Fruit fly (Drosophila melanogaster): ENCODE data around the gene CG42831.
A peak's percentile ranks its signal among the peaks of the same experiment; 100 is the strongest.

CG42831 gene

DNA sequence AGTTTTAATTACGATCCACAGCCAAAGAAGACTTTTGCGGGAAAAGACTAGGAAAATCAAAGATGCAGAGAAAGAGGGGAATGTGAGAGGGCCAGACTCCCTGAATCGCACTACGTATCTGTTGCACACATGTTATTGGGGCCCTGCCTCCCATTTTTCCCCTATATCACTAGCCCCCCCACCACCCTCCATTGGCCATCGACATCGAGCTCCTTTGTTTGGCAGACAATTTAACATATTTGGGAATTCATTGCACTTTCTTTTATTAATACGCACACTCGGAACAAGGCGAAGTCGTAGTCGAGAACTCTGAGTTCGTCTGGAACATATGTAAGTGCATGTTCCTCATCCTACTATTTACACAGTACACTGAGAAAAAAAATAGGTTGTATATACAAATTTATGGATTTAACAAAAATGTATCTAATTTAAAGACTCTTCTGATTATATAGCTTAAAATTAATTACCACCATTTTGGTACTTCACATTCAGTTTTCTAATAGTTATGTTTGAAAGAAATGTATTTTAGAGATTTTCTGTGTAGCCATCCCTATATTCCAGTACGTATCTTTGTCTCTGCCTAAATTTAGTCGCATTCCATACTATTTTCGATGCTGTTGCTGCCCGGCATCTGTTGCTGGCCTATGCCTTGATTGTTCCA lies 31.5 kb upstream of the CG42831 start (continued):
- TF ChIP-seq Hsf (GFP tag; optimal IDR thresholded peaks at IDR 0.05) (peak; percentile 58), nmo (GFP tag; optimal IDR thresholded peaks at IDR 0.05) (peak; percentile 89), CG1647 (GFP tag; optimal IDR thresholded peaks at IDR 0.05) (no peak), Nf-YC (tag; optimal IDR thresholded peaks at IDR 0.05) (no peak), Mes4 (GFP tag; optimal IDR thresholded peaks at IDR 0.05) (peak; percentile 41), Taf1 (GFP tag; IDR thresholded peaks at IDR 0.05) (no peak), CG12071 (GFP tag; optimal IDR thresholded peaks at IDR 0.05) (no peak), Side (GFP tag; optimal IDR thresholded peaks at IDR 0.05) (peak; percentile 34), org-1 (GFP tag; optimal IDR thresholded peaks at IDR 0.05) (peak; percentile 21), CG7963 (GFP tag; IDR thresholded peaks at IDR 0.05; ENCODE audit: partially characterized antibody) (no peak), CG10979 (tag; optimal IDR thresholded peaks at IDR 0.05) (peak; percentile 95), CHES-1-like (GFP tag; optimal IDR thresholded peaks at IDR 0.05) (no peak), CG31441 (GFP tag; IDR thresholded peaks at IDR 0.05) (peak; percentile 91), Atf3 (GFP tag; optimal IDR thresholded peaks at IDR 0.05) (no peak), ara (GFP tag; IDR thresholded peaks at IDR 0.05) (peak; percentile 83), Dp (GFP tag; optimal IDR thresholded peaks at IDR 0.05) (no peak), CG11504 (tag; optimal IDR thresholded peaks at IDR 0.05) (peak; percentile 82), Rx (GFP tag; IDR thresholded peaks at IDR 0.05) (no peak), ato (GFP tag; IDR thresholded peaks at IDR 0.05; ENCODE audit: partially characterized antibody) (no peak), luna (GFP tag; optimal IDR thresholded peaks at IDR 0.05) (no peak), sna (GFP tag; IDR thresholded peaks at IDR 0.05; ENCODE audit: partially characterized antibody) (no peak), h (optimal IDR thresholded peaks at IDR 0.05) (no peak), dpn (GFP tag; optimal IDR thresholded peaks at IDR 0.05) (peak in 1 of 2 experiments; percentile 56), ci (GFP tag; IDR thresholded peaks at IDR 0.05) (peak; percentile 82), CG7839 (tag; optimal IDR thresholded peaks at IDR 0.05) (peak; percentile 86), CG7271 (tag; optimal IDR thresholded peaks at IDR 0.05) (peak; percentile 24), rib (GFP tag; IDR thresholded peaks at IDR 0.05) (no peak), abd-A (tag; optimal IDR thresholded peaks at IDR 0.05) (no peak), Asciz (GFP tag; optimal IDR thresholded peaks at IDR 0.05) (peak; percentile 74), Neu2 (GFP tag; optimal IDR thresholded peaks at IDR 0.05; ENCODE audit: borderline replicate concordance) (no peak), Lim3 (GFP tag; IDR thresholded peaks at IDR 0.05) (no peak), fu2 (GFP tag; optimal IDR thresholded peaks at IDR 0.05) (no peak), CG15479 (GFP tag; optimal IDR thresholded peaks at IDR 0.05) (no peak), bigmax (GFP tag; optimal IDR thresholded peaks at IDR 0.05) (no peak), Hmx (GFP tag; optimal IDR thresholded peaks at IDR 0.05) (no peak), knrl (GFP tag; IDR thresholded peaks at IDR 0.05; ENCODE audit: partially characterized antibody) (no peak), repo (GFP tag; optimal IDR thresholded peaks at IDR 0.05) (no peak), trh (GFP tag; optimal IDR thresholded peaks at IDR 0.05) (peak; percentile 35), CG7987 (GFP tag; optimal IDR thresholded peaks at IDR 0.05) (no peak), CG17912 (GFP tag; optimal IDR thresholded peaks at IDR 0.05) (no peak), peb (GFP tag; IDR thresholded peaks at IDR 0.05) (peak; percentile 58; the same call in 1 of the 2 replicates), CG13296 (GFP tag; optimal IDR thresholded peaks at IDR 0.05) (no peak), tap (tag; optimal IDR thresholded peaks at IDR 0.05) (peak; percentile 68), D19B (GFP tag; optimal IDR thresholded peaks at IDR 0.05) (no peak), CG10366 (GFP tag; IDR thresholded peaks at IDR 0.05) (peak; percentile 47), otp (GFP tag; IDR thresholded peaks at IDR 0.05) (peak; percentile 38; the same call in 1 of the 3 replicates), CG2199 (GFP tag; IDR thresholded peaks at IDR 0.05) (no peak), psq (GFP tag; optimal IDR thresholded peaks at IDR 0.05) (no peak), kah (GFP tag; optimal IDR thresholded peaks at IDR 0.05) (peak; percentile 51), sens (GFP tag) (peak; percentile 97), Tbp (GFP tag; optimal IDR thresholded peaks at IDR 0.05) (no peak)

Measured in whole organism, embryonic.